Worm (Caenorhabditis elegans) whole organism, L4 larva: Measurements from ENCODE around the gene C24D10.6.
"Not testable (repeated sequence)": the region's sequence is repeated elsewhere in the genome, so short reads cannot be mapped to it uniquely, and the experiment has no call there.

Experiments
- F26F4.8 ChIP-seq: fragments of 200-800 bp; sonication (Bioruptor generic); conservative IDR thresholded peaks from 2 replicates; pipeline ENCODE4 v1.3.6; 2022; ENCODE audit warnings: missing genetic modification characterization, missing compliant biosample characterization
- Y48G9A.11 ChIP-seq: fragments of 200-800 bp; sonication (Bioruptor generic); IDR thresholded peaks from 2 replicates; pipeline ENCODE4 v1.3.6; 2022; ENCODE audit warnings: missing genetic modification reagents, missing genetic modification characterization, missing compliant biosample characterization
- Y75B8A.6 ChIP-seq: fragments of 200-800 bp; sonication (Bioruptor generic); IDR thresholded peaks from 2 replicates; pipeline ENCODE4 v1.3.6; 2022; ENCODE audit warnings: missing genetic modification reagents, missing genetic modification characterization, missing compliant biosample characterization
- ZK337.2 ChIP-seq: fragments of 200-800 bp; sonication (Bioruptor generic); IDR thresholded peaks from 2 replicates; pipeline ENCODE4 v1.3.6; 2022; ENCODE audit warnings: missing genetic modification reagents, missing genetic modification characterization, missing compliant biosample characterization
- ama-1 ChIP-seq: fragments of 150-350 bp; optimal IDR thresholded peaks from 2 replicates; lab custom pipeline; 2014; ENCODE audit warnings: inconsistent platforms, mixed read lengths
- ceh-82 ChIP-seq: sonication (generic microtip); optimal IDR thresholded peaks from 2 replicates; lab custom pipeline; 2017; ENCODE audit warnings: missing biosample characterization, missing genetic modification characterization
- daf-12 ChIP-seq: fragments of 150-350 bp; optimal IDR thresholded peaks from 2 replicates; lab custom pipeline; 2014; ENCODE audit warnings: missing biosample characterization, missing genetic modification reagents, missing genetic modification characterization
- daf-16 ChIP-seq, 3 experiments: sonication (generic microtip); optimal IDR thresholded peaks; 2 replicates each; lab custom pipeline; 2016 to 2017; ENCODE audit warnings: missing genetic modification characterization in 3 of 3, missing genetic modification reagents in 3 of 3, mild to moderate bottlenecking in 2 of 3, missing compliant biosample characterization in 2 of 3, missing biosample characterization in 1 of 3, moderate library complexity in 1 of 3
- daf-8 ChIP-seq: fragments of 200-800 bp; sonication (Bioruptor generic); IDR thresholded peaks from 2 replicates; pipeline ENCODE4 v1.3.6; 2022; ENCODE audit warnings: missing genetic modification characterization, missing compliant biosample characterization
- dmd-9 ChIP-seq: fragments of 200-800 bp; sonication (Bioruptor generic); IDR thresholded peaks from 2 replicates; pipeline ENCODE4 v1.3.6; 2022; ENCODE audit warnings: missing genetic modification reagents, missing genetic modification characterization, missing compliant biosample characterization
- hif-1 ChIP-seq, 2 experiments: sonication (generic microtip); optimal IDR thresholded peaks; 2 replicates each; lab custom pipeline; 2016 to 2017; ENCODE audit warnings: missing compliant biosample characterization in 2 of 2, missing genetic modification characterization in 2 of 2, missing genetic modification reagents in 2 of 2, missing genotype in 2 of 2, mild to moderate bottlenecking in 1 of 2
- hlh-11 ChIP-seq: fragments of 200-800 bp; sonication (Bioruptor generic); optimal IDR thresholded peaks from 2 replicates; lab custom pipeline; 2018; ENCODE audit warnings: mild to moderate bottlenecking, missing genetic modification characterization, missing compliant biosample characterization
- lin-1 ChIP-seq: fragments of 200-800 bp; sonication (Bioruptor generic); IDR thresholded peaks from 2 replicates; pipeline ENCODE4 v1.3.6; 2022; ENCODE audit warnings: missing genetic modification reagents, missing genetic modification characterization, missing compliant biosample characterization
- lin-13 ChIP-seq: fragments of 150-350 bp; optimal IDR thresholded peaks from 2 replicates; lab custom pipeline; 2014; ENCODE audit warnings: missing biosample characterization, missing genetic modification reagents, missing genetic modification characterization
- lin-38 ChIP-seq: fragments of 200-800 bp; sonication (Bioruptor generic); IDR thresholded peaks from 2 replicates; pipeline ENCODE4 v1.3.6; 2022; ENCODE audit warnings: missing genetic modification reagents, missing genetic modification characterization, missing compliant biosample characterization
- lir-3 ChIP-seq: sonication (generic microtip); optimal IDR thresholded peaks from 2 replicates; lab custom pipeline; 2016; ENCODE audit warnings: mild to moderate bottlenecking, missing genetic modification characterization, missing compliant biosample characterization
- madf-9 ChIP-seq: fragments of 200-800 bp; sonication (Bioruptor generic); conservative IDR thresholded peaks from 2 replicates; pipeline ENCODE4 v1.3.6; 2022; ENCODE audit warnings: missing genetic modification reagents, missing genetic modification characterization, missing compliant biosample characterization
- mdl-1 ChIP-seq, 2 experiments: fragments of 150-350 bp in 1 of 2; sonication (generic microtip) in 1 of 2; optimal IDR thresholded peaks; 2 replicates each; lab custom pipeline; 2014 to 2017; ENCODE audit warnings: missing biosample characterization in 2 of 2, missing genetic modification characterization in 2 of 2
- mdt-29 ChIP-seq: fragments of 200-800 bp; sonication (Bioruptor generic); IDR thresholded peaks from 2 replicates; pipeline ENCODE4 v1.3.6; 2022; ENCODE audit warnings: missing genetic modification reagents, missing genetic modification characterization, missing compliant biosample characterization
- nhr-102 ChIP-seq: sonication (generic microtip); optimal IDR thresholded peaks from 2 replicates; lab custom pipeline; 2016; ENCODE audit warnings: mild to moderate bottlenecking, missing genetic modification characterization, moderate library complexity, missing compliant biosample characterization
- nhr-111 ChIP-seq: fragments of 200-800 bp; sonication (Bioruptor generic); optimal IDR thresholded peaks from 2 replicates; lab custom pipeline; 2018; ENCODE audit warnings: mild to moderate bottlenecking, missing genetic modification characterization, missing compliant biosample characterization
- nhr-237 ChIP-seq: sonication (generic microtip); optimal IDR thresholded peaks from 2 replicates; lab custom pipeline; 2017; ENCODE audit warnings: missing biosample characterization, missing genetic modification characterization
- nhr-25 ChIP-seq: sonication (generic microtip); optimal IDR thresholded peaks from 2 replicates; lab custom pipeline; 2017; ENCODE audit warnings: missing genetic modification characterization, mild to moderate bottlenecking, missing compliant biosample characterization, antibody characterized with exemption, moderate library complexity, borderline replicate concordance; ENCODE audit not compliant: insufficient read depth
- pqm-1 ChIP-seq: sonication (generic microtip); optimal IDR thresholded peaks from 2 replicates; lab custom pipeline; 2017; ENCODE audit warnings: missing biosample characterization, missing genetic modification characterization
- skn-1 ChIP-seq: fragments of 150-350 bp; optimal IDR thresholded peaks from 2 replicates; lab custom pipeline; 2014; ENCODE audit warnings: missing biosample characterization, missing genetic modification characterization
- snpc-1.2 ChIP-seq: fragments of 200-800 bp; sonication (Bioruptor generic); IDR thresholded peaks from 2 replicates; pipeline ENCODE4 v1.3.6; 2022; ENCODE audit warnings: missing genetic modification reagents, missing genetic modification characterization, missing compliant biosample characterization
- unc-39 ChIP-seq: sonication (generic microtip); optimal IDR thresholded peaks from 2 replicates; lab custom pipeline; 2017; ENCODE audit warnings: missing biosample characterization, missing genetic modification characterization
- vab-7 ChIP-seq: fragments of 200-800 bp; sonication (Bioruptor generic); IDR thresholded peaks from 2 replicates; pipeline ENCODE4 v1.3.6; 2022; ENCODE audit warnings: missing genetic modification reagents, missing genetic modification characterization, missing compliant biosample characterization
- zfp-3 ChIP-seq: fragments of 200-800 bp; sonication (Bioruptor generic); conservative IDR thresholded peaks from 2 replicates; pipeline ENCODE4 v1.3.6; 2022; ENCODE audit warnings: missing genetic modification reagents, missing genetic modification characterization, missing compliant biosample characterization
- zip-2 ChIP-seq: fragments of 150-350 bp; optimal IDR thresholded peaks from 2 replicates; lab custom pipeline; 2014; ENCODE audit warnings: missing biosample characterization, missing genetic modification characterization

Gene C24D10.6

ce11 chrIV:5166030-5166429, 6.0 kb upstream of the C24D10.6 start, which contains the start of gene ptp-5.1:
TSS of gene ptp-5.1 (plus strand) at chrIV:5166330.
- TF ChIP-seq lin-38 (GFP tag; lab: Robert Waterston, UW): no peak
- no peak for TF ChIP-seq Y48G9A.11 (GFP tag; lab: Robert Waterston, UW)

ce11 chrIV:5165626-5166025, 5.6 kb upstream of the C24D10.6 start, which contains the start of gene nspd-6:
TSS of gene nspd-6 (minus strand) at chrIV:5165726.
- TF ChIP-seq F26F4.8, daf-8, zfp-3 (GFP tag; lab: Robert Waterston, UW): not testable (repeated sequence)

DNA sequence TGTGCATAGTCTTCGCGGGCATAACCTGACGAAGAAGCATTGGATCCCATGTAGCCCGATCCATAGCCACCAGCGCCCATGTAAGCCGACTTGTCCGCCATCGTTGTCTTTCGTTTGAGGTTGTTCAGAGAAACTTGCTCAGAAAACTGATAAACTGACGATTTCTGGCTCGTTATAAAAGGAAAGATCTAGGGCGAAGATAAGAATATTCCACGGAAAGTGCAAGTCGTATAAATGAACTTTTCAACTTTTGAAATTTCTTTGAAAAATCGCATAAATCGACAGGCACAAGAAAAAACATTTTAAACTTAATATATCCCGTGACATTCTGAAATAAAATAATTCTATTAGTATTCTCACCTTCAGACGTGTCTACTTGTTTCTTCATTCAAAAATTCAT, 2.9 kb upstream of the C24D10.6 start, which contains the start of the genes nspd-3 and C24D10.2:
nspd-3 (minus strand) TSS at position 101 of the 400 bp plus-strand sequence.
C24D10.2 (plus strand) TSS at position 399 of the 400 bp plus-strand sequence.
- not testable (repeated sequence) for TF ChIP-seq skn-1, unc-39, nhr-25 (tag; lab: Kevin White, UChicago)

ce11 chrIV:5157226-5157625, 2.8 kb downstream of the C24D10.6 start, which contains the start of gene C24D10.49:
TSS of gene C24D10.49 (minus strand) at chrIV:5157326.
- TF ChIP-seq lin-13 (no peak), zip-2 (tag; lab: Kevin White, UChicago) (no peak), mdt-29 (GFP tag; lab: Robert Waterston, UW) (no peak), daf-12 (tag; lab: Kevin White, UChicago) (no peak), pqm-1 (no peak), nhr-102 (tag; lab: Kevin White, UChicago) (no peak), snpc-1.2 (GFP tag; lab: Robert Waterston, UW) (no peak), mdl-1 (tag; optimal IDR thresholded peaks at IDR 0.05; lab: Kevin White, UChicago) (no peak), nhr-25 (tag; lab: Kevin White, UChicago) (no peak)
- TF ChIP-seq, all 104 proteins: peak for 0

- TF ChIP-seq daf-16 (GFP tag; optimal IDR thresholded peaks at IDR 0.05; lab: Kevin White, UChicago) (no peak), daf-16 (tag; optimal IDR thresholded peaks at IDR 0.05; lab: Kevin White, UChicago) (no peak), hif-1 (tag; optimal IDR thresholded peaks at IDR 0.05; lab: Kevin White, UChicago) (no peak), madf-9 (GFP tag; lab: Robert Waterston, UW) (no peak), ZK337.2 (GFP tag; lab: Robert Waterston, UW) (no peak), vab-7 (GFP tag; lab: Robert Waterston, UW) (no peak), dmd-9 (no peak), hlh-11 (no peak), Y75B8A.6 (GFP tag; lab: Robert Waterston, UW) (no peak), Y48G9A.11 (GFP tag; lab: Robert Waterston, UW) (no peak), F26F4.8 (GFP tag; lab: Robert Waterston, UW) (no peak), lir-3 (tag; lab: Kevin White, UChicago) (no peak), nhr-237 (tag; lab: Kevin White, UChicago) (no peak), lin-1 (GFP tag; lab: Robert Waterston, UW) (no peak), zfp-3 (GFP tag; lab: Robert Waterston, UW) (no peak), ceh-82 (no peak), snpc-1.2 (GFP tag; lab: Robert Waterston, UW) (no peak), ama-1 (lab: Kevin White, UChicago) (no peak), nhr-111 (GFP tag; lab: Kevin White, UChicago) (no peak)
Observed at ce11 chrIV:5152391-5152790, 7.7 kb downstream of the C24D10.6 start, which contains the start of gene soc-2. TSS of gene soc-2 (minus strand) at chrIV:5152491.
